Comparison of ENCODE assay signal across 5 fruit fly cellular contexts in genomic region chr3L:20518805-20519503, dm6.
TF ChIP-seq lines count a peak whose summit lies in the region.

TSS of gene BNIP3 (minus strand) at chr3L:20519393.

- no peak for TF ChIP-seq CTCF in whole organism, embryonic (GFP tag; optimal IDR thresholded peaks at IDR 0.05; lab: Kevin White, UChicago)

TF ChIP-seq in whole organism, adult, 20 proteins besides CTCF, POLR2A, EP300 and RAD21:
- TF ChIP-seq cic (GFP tag; optimal IDR thresholded peaks at IDR 0.05; lab: Kevin White, UChicago) = peak; percentile 41
- TF ChIP-seq CG14711 (tag; optimal IDR thresholded peaks at IDR 0.05; lab: Kevin White, UChicago) = no peak
- TF ChIP-seq Hr96 (GFP tag; optimal IDR thresholded peaks at IDR 0.05; lab: Kevin White, UChicago) = no peak
- TF ChIP-seq CG33017 (tag; optimal IDR thresholded peaks at IDR 0.05; lab: Kevin White, UChicago) = peak; percentile 14
- peak; percentile 52 for TF ChIP-seq ovo (GFP tag; optimal IDR thresholded peaks at IDR 0.05; lab: Kevin White, UChicago)
- peak; percentile 74 for TF ChIP-seq pad (GFP tag; optimal IDR thresholded peaks at IDR 0.05; lab: Kevin White, UChicago)
- TF ChIP-seq CG7045 (GFP tag; optimal IDR thresholded peaks at IDR 0.05; lab: Kevin White, UChicago) = no peak
- TF ChIP-seq kay (GFP tag; lab: Kevin White, UChicago; ENCODE audit: borderline replicate concordance) = peak; percentile 37
- TF ChIP-seq Mnt (GFP tag; optimal IDR thresholded peaks at IDR 0.05; lab: Kevin White, UChicago) = peak; percentile 63
- TF ChIP-seq tj (GFP tag; optimal IDR thresholded peaks at IDR 0.05; lab: Kevin White, UChicago) = peak; percentile 66
- no peak for TF ChIP-seq CG1620 (GFP tag; optimal IDR thresholded peaks at IDR 0.05; lab: Kevin White, UChicago)
- TF ChIP-seq cnc (optimal IDR thresholded peaks at IDR 0.05; lab: Kevin White, UChicago) = no peak
- no peak for TF ChIP-seq CG12768 (GFP tag; optimal IDR thresholded peaks at IDR 0.05; lab: Kevin White, UChicago)
- TF ChIP-seq Clk (GFP tag; optimal IDR thresholded peaks at IDR 0.05; lab: Kevin White, UChicago) = no peak
- peak; percentile 26 for TF ChIP-seq CG11617 (GFP tag; optimal IDR thresholded peaks at IDR 0.05; lab: Kevin White, UChicago)
- TF ChIP-seq Crg-1 (GFP tag; optimal IDR thresholded peaks at IDR 0.05; lab: Kevin White, UChicago) = no peak
TF ChIP-seq in whole organism, adult: peak in this region for 8.

TF ChIP-seq in whole organism, embryonic, 481 proteins besides CTCF, POLR2A, EP300 and RAD21 (continues in another document):
- peak; percentile 12 for TF ChIP-seq lbe (GFP tag; optimal IDR thresholded peaks at IDR 0.05; lab: Kevin White, UChicago)
- peak; percentile 51 for TF ChIP-seq Med (GFP tag; lab: Kevin White, UChicago)
- no peak for TF ChIP-seq Atf-2 (GFP tag; optimal IDR thresholded peaks at IDR 0.05; lab: Kevin White, UChicago)
- peak; percentile 3 for TF ChIP-seq wek (GFP tag; optimal IDR thresholded peaks at IDR 0.05; lab: Kevin White, UChicago)
- peak; percentile 46 for TF ChIP-seq sens (GFP tag; lab: Kevin White, UChicago)
- TF ChIP-seq CG13624 (GFP tag; optimal IDR thresholded peaks at IDR 0.05; lab: Kevin White, UChicago) = peak; percentile 95
- no peak for TF ChIP-seq luna (GFP tag; optimal IDR thresholded peaks at IDR 0.05; lab: Kevin White, UChicago)
- TF ChIP-seq CG13894 (tag; optimal IDR thresholded peaks at IDR 0.05; lab: Kevin White, UChicago) = peak; percentile 50
- TF ChIP-seq CG8924 (tag; optimal IDR thresholded peaks at IDR 0.05; lab: Kevin White, UChicago) = peak; percentile 63
- peak; percentile 85; the same call in 2 of the 4 replicates for TF ChIP-seq chinmo (GFP tag; IDR thresholded peaks at IDR 0.05; lab: Robert Waterston, UW; ENCODE audit: partially characterized antibody)
- peak; percentile 32 for TF ChIP-seq exex (tag; optimal IDR thresholded peaks at IDR 0.05; lab: Kevin White, UChicago)
- peak; percentile 6 for TF ChIP-seq Fer1 (GFP tag; optimal IDR thresholded peaks at IDR 0.05; lab: Kevin White, UChicago)
- TF ChIP-seq abd-A (tag; optimal IDR thresholded peaks at IDR 0.05; lab: Kevin White, UChicago) = peak; percentile 52
- peak; percentile 40 for TF ChIP-seq HLHmδ (GFP tag; optimal IDR thresholded peaks at IDR 0.05; lab: Kevin White, UChicago)
- TF ChIP-seq CG15601 (tag; optimal IDR thresholded peaks at IDR 0.05; lab: Kevin White, UChicago) = peak; percentile 11
- no peak for TF ChIP-seq tna (GFP tag; IDR thresholded peaks at IDR 0.05; lab: Robert Waterston, UW; ENCODE audit: partially characterized antibody)
- TF ChIP-seq nerfin-1 (tag; optimal IDR thresholded peaks at IDR 0.05; lab: Kevin White, UChicago) = peak; percentile 39
- peak; percentile 44 for TF ChIP-seq D (optimal IDR thresholded peaks at IDR 0.05; lab: Kevin White, UChicago)
- TF ChIP-seq D (GFP tag; optimal IDR thresholded peaks at IDR 0.05; lab: Kevin White, UChicago) = no peak

TF ChIP-seq in whole organism, prepupa, 60 proteins besides CTCF, POLR2A, EP300 and RAD21 (continues in another document):
- TF ChIP-seq Ets96B (tag; optimal IDR thresholded peaks at IDR 0.05; lab: Kevin White, UChicago) (no peak), Eip78C (GFP tag; lab: Kevin White, UChicago) (peak; percentile 55), Eip93F (GFP tag; optimal IDR thresholded peaks at IDR 0.05; lab: Kevin White, UChicago) (peak; percentile 2), CG16779 (tag; optimal IDR thresholded peaks at IDR 0.05; lab: Kevin White, UChicago) (no peak), Lpt (GFP tag; optimal IDR thresholded peaks at IDR 0.05; lab: Kevin White, UChicago) (no peak), CG4318 (GFP tag; optimal IDR thresholded peaks at IDR 0.05; lab: Kevin White, UChicago) (no peak), CG10669 (GFP tag; optimal IDR thresholded peaks at IDR 0.05; lab: Kevin White, UChicago) (no peak), OdsH (GFP tag; optimal IDR thresholded peaks at IDR 0.05; lab: Kevin White, UChicago) (no peak), ss (GFP tag; optimal IDR thresholded peaks at IDR 0.05; lab: Kevin White, UChicago) (no peak), Hr4 (GFP tag; optimal IDR thresholded peaks at IDR 0.05; lab: Kevin White, UChicago) (no peak), Eip75B (GFP tag; optimal IDR thresholded peaks at IDR 0.05; lab: Kevin White, UChicago) (no peak), dsx (GFP tag; optimal IDR thresholded peaks at IDR 0.05; lab: Kevin White, UChicago; ENCODE audit: poor library complexity, severe bottlenecking) (peak; percentile 86), CG6854 (GFP tag; optimal IDR thresholded peaks at IDR 0.05; lab: Kevin White, UChicago) (no peak), achi (GFP tag; optimal IDR thresholded peaks at IDR 0.05; lab: Kevin White, UChicago) (no peak), net (GFP tag; optimal IDR thresholded peaks at IDR 0.05; lab: Kevin White, UChicago) (no peak), svp (GFP tag; lab: Kevin White, UChicago) (peak; percentile 45), Sox14 (GFP tag; optimal IDR thresholded peaks at IDR 0.05; lab: Kevin White, UChicago) (peak; percentile 65), vri (GFP tag; optimal IDR thresholded peaks at IDR 0.05; lab: Kevin White, UChicago) (peak; percentile 35), Ets21C (GFP tag; optimal IDR thresholded peaks at IDR 0.05; lab: Kevin White, UChicago) (no peak), CG6276 (GFP tag; optimal IDR thresholded peaks at IDR 0.05; lab: Kevin White, UChicago) (no peak), CG8319 (GFP tag; optimal IDR thresholded peaks at IDR 0.05; lab: Kevin White, UChicago) (no peak)

TF ChIP-seq in whole organism, pupa, 21 proteins besides CTCF, POLR2A, EP300 and RAD21:
- TF ChIP-seq fd96Ca (GFP tag; IDR thresholded peaks at IDR 0.05; lab: Robert Waterston, UW) = no peak
- TF ChIP-seq CG8159 (tag; optimal IDR thresholded peaks at IDR 0.05; lab: Kevin White, UChicago) = peak; percentile 2

TF ChIP-seq in whole organism, wandering third instar larva, 38 proteins besides CTCF, POLR2A, EP300 and RAD21:
- TF ChIP-seq dl (GFP tag; optimal IDR thresholded peaks at IDR 0.05; lab: Kevin White, UChicago; ENCODE audit: insufficient read depth in 1 of 2, partially characterized antibody in 2 of 2) (peak in 1 of 2 experiments; percentile 21), Abd-B (GFP tag; optimal IDR thresholded peaks at IDR 0.05; lab: Kevin White, UChicago) (no peak), sage (GFP tag; optimal IDR thresholded peaks at IDR 0.05; lab: Kevin White, UChicago) (no peak), h (GFP tag; optimal IDR thresholded peaks at IDR 0.05; lab: Kevin White, UChicago) (no peak), pan (optimal IDR thresholded peaks at IDR 0.05; lab: Kevin White, UChicago) (no peak), psq (GFP tag; optimal IDR thresholded peaks at IDR 0.05; lab: Kevin White, UChicago) (peak; percentile 98), jim (GFP tag; optimal IDR thresholded peaks at IDR 0.05; lab: Kevin White, UChicago) (no peak), N (GFP tag; optimal IDR thresholded peaks at IDR 0.05; lab: Kevin White, UChicago) (no peak), Jra (GFP tag; optimal IDR thresholded peaks at IDR 0.05; lab: Kevin White, UChicago) (no peak), Myc (optimal IDR thresholded peaks at IDR 0.05; lab: Kevin White, UChicago) (no peak), CG9705 (GFP tag; optimal IDR thresholded peaks at IDR 0.05; lab: Kevin White, UChicago) (no peak), ey (GFP tag; optimal IDR thresholded peaks at IDR 0.05; lab: Kevin White, UChicago) (no peak), Hr83 (GFP tag; optimal IDR thresholded peaks at IDR 0.05; lab: Kevin White, UChicago; ENCODE audit: poor library complexity, severe bottlenecking) (peak; percentile 46), OdsH (GFP tag; optimal IDR thresholded peaks at IDR 0.05; lab: Kevin White, UChicago) (no peak), Dif (GFP tag; optimal IDR thresholded peaks at IDR 0.05; lab: Kevin White, UChicago; ENCODE audit: partially characterized antibody) (no peak), dmrt93B (GFP tag; optimal IDR thresholded peaks at IDR 0.05; lab: Kevin White, UChicago) (no peak), woc (GFP tag; optimal IDR thresholded peaks at IDR 0.05; lab: Kevin White, UChicago) (no peak), GATAd (GFP tag; optimal IDR thresholded peaks at IDR 0.05; lab: Kevin White, UChicago) (no peak), fru (GFP tag; optimal IDR thresholded peaks at IDR 0.05; lab: Kevin White, UChicago) (peak; percentile 7), CG32264 (GFP tag; optimal IDR thresholded peaks at IDR 0.05; lab: Kevin White, UChicago) (no peak), sv (GFP tag; optimal IDR thresholded peaks at IDR 0.05; lab: Kevin White, UChicago) (no peak), brk (GFP tag; optimal IDR thresholded peaks at IDR 0.05; lab: Kevin White, UChicago) (no peak), Vsx2 (GFP tag; optimal IDR thresholded peaks at IDR 0.05; lab: Kevin White, UChicago; ENCODE audit: partially characterized antibody) (no peak), br (GFP tag; optimal IDR thresholded peaks at IDR 0.05; lab: Kevin White, UChicago) (peak; percentile 17), Mio (GFP tag; optimal IDR thresholded peaks at IDR 0.05; lab: Kevin White, UChicago) (no peak), Rel (GFP tag; optimal IDR thresholded peaks at IDR 0.05; lab: Kevin White, UChicago) (no peak), Rel (tag; optimal IDR thresholded peaks at IDR 0.05; lab: Kevin White, UChicago) (peak; percentile 46), Dfd (GFP tag; optimal IDR thresholded peaks at IDR 0.05; lab: Kevin White, UChicago) (no peak), Hnf4 (GFP tag; optimal IDR thresholded peaks at IDR 0.05; lab: Kevin White, UChicago) (no peak), Sp1 (GFP tag; optimal IDR thresholded peaks at IDR 0.05; lab: Kevin White, UChicago) (peak; percentile 32), CrebA (GFP tag; optimal IDR thresholded peaks at IDR 0.05; lab: Kevin White, UChicago; ENCODE audit: borderline replicate concordance) (no peak), dsf (GFP tag; optimal IDR thresholded peaks at IDR 0.05; lab: Kevin White, UChicago; ENCODE audit: borderline replicate concordance) (no peak), rgr (GFP tag; optimal IDR thresholded peaks at IDR 0.05; lab: Kevin White, UChicago) (no peak), HLH106 (tag; optimal IDR thresholded peaks at IDR 0.05; lab: Kevin White, UChicago) (no peak), Hr78 (GFP tag; optimal IDR thresholded peaks at IDR 0.05; lab: Kevin White, UChicago) (no peak), foxo (GFP tag; optimal IDR thresholded peaks at IDR 0.05; lab: Kevin White, UChicago) (no peak), tai (GFP tag; optimal IDR thresholded peaks at IDR 0.05; lab: Kevin White, UChicago) (no peak), usp (GFP tag; optimal IDR thresholded peaks at IDR 0.05; lab: Kevin White, UChicago) (no peak), lola (GFP tag; optimal IDR thresholded peaks at IDR 0.05; lab: Kevin White, UChicago) (no peak)
